Fruit fly (Drosophila melanogaster) whole organism, prepupa: Measurements from ENCODE around the gene Ilk.

Experiments
- Blimp-1 ChIP-seq: fragments of 200-800 bp; sonication (Bioruptor generic); optimal IDR thresholded peaks from 3 replicates; lab custom pipeline; 2017; ENCODE audit warnings: missing biosample characterization, missing genetic modification characterization, mild to moderate bottlenecking, moderate library complexity, missing genetic modification reagents
- CG10631 ChIP-seq: fragments of 200-800 bp; sonication (Bioruptor generic); optimal IDR thresholded peaks from 2 replicates; lab custom pipeline; 2016; ENCODE audit warnings: missing biosample characterization, missing genetic modification characterization
- CG11762 ChIP-seq: fragments of 200-800 bp; sonication (Bioruptor generic); optimal IDR thresholded peaks from 3 replicates; lab custom pipeline; 2016; ENCODE audit warnings: missing biosample characterization, missing genetic modification characterization; ENCODE audit not compliant: insufficient read depth
- CG15336 ChIP-seq: fragments of 200-800 bp; sonication (Bioruptor generic); IDR thresholded peaks from 2 replicates; pipeline ENCODE4 v1.3.6; 2022; ENCODE audit warnings: missing biosample characterization, missing genetic modification characterization
- CG1621 ChIP-seq: fragments of 200-800 bp; sonication (Bioruptor generic); optimal IDR thresholded peaks from 3 replicates; lab custom pipeline; 2018; ENCODE audit warnings: missing biosample characterization, mild to moderate bottlenecking, missing genetic modification characterization
- CG16779 ChIP-seq: fragments of 200-800 bp; sonication (Bioruptor generic); optimal IDR thresholded peaks from 3 replicates; lab custom pipeline; 2017; ENCODE audit warnings: missing biosample characterization, mild to moderate bottlenecking, missing genetic modification characterization
- CG3032 ChIP-seq: fragments of 200-800 bp; optimal IDR thresholded peaks from 2 replicates; lab custom pipeline; 2019; ENCODE audit warnings: missing biosample characterization, mild to moderate bottlenecking, missing genetic modification characterization, moderate library complexity
- CG32006 ChIP-seq: fragments of 200-800 bp; sonication (Bioruptor generic); optimal IDR thresholded peaks from 3 replicates; lab custom pipeline; 2017; ENCODE audit warnings: missing biosample characterization, mild to moderate bottlenecking, missing genetic modification characterization
- CG3919 ChIP-seq: fragments of 200-800 bp; sonication (Bioruptor generic); optimal IDR thresholded peaks from 3 replicates; lab custom pipeline; 2016; ENCODE audit warnings: missing biosample characterization, missing genetic modification characterization
- CG4318 ChIP-seq: fragments of 200-800 bp; sonication (Bioruptor generic); optimal IDR thresholded peaks from 3 replicates; lab custom pipeline; 2017; ENCODE audit warnings: missing biosample characterization, mild to moderate bottlenecking, missing genetic modification characterization
- CG6276 ChIP-seq: fragments of 200-800 bp; sonication (Bioruptor generic); optimal IDR thresholded peaks from 2 replicates; lab custom pipeline; 2017; ENCODE audit warnings: missing biosample characterization, mild to moderate bottlenecking, missing genetic modification characterization
- CG6792 ChIP-seq: fragments of 200-800 bp; sonication (Bioruptor generic); optimal IDR thresholded peaks from 3 replicates; lab custom pipeline; 2016; ENCODE audit warnings: missing biosample characterization, missing genetic modification characterization
- CG8119 ChIP-seq: fragments of 200-800 bp; sonication (Bioruptor generic); IDR thresholded peaks from 3 replicates; pipeline ENCODE4 v1.3.6; 2022; ENCODE audit warnings: missing biosample characterization, missing genetic modification characterization
- CG8319 ChIP-seq: fragments of 200-800 bp; sonication (Bioruptor generic); optimal IDR thresholded peaks from 3 replicates; lab custom pipeline; 2016; ENCODE audit warnings: missing biosample characterization, missing genetic modification characterization
- CG9139 ChIP-seq: fragments of 200-800 bp; sonication (Bioruptor generic); optimal IDR thresholded peaks from 3 replicates; lab custom pipeline; 2017; ENCODE audit warnings: missing biosample characterization, mild to moderate bottlenecking, missing genetic modification characterization
- Eip75B ChIP-seq: fragments of 200-800 bp; sonication (Bioruptor generic); optimal IDR thresholded peaks from 3 replicates; lab custom pipeline; 2016; ENCODE audit warnings: missing biosample characterization, missing genetic modification characterization
- Eip78C ChIP-seq: fragments of 200-800 bp; sonication (Bioruptor generic); peaks from one replicate; lab custom pipeline; 2016; ENCODE audit warnings: missing biosample characterization, missing genetic modification characterization
- Eip93F ChIP-seq: fragments of 200-800 bp; sonication (Bioruptor generic); optimal IDR thresholded peaks from 2 replicates; lab custom pipeline; 2016; ENCODE audit warnings: missing biosample characterization, mild to moderate bottlenecking, missing genetic modification characterization
- Ets96B ChIP-seq: fragments of 200-800 bp; optimal IDR thresholded peaks from 2 replicates; lab custom pipeline; 2019; ENCODE audit warnings: missing biosample characterization, mild to moderate bottlenecking, missing genetic modification characterization, moderate library complexity
- Gug ChIP-seq: fragments of 200-800 bp; sonication (Bioruptor generic); IDR thresholded peaks from 2 replicates; pipeline ENCODE4 v1.3.6; 2022; ENCODE audit warnings: missing biosample characterization, missing genetic modification characterization
- Hr38 ChIP-seq: sonication (Bioruptor generic); optimal IDR thresholded peaks from 2 replicates; lab custom pipeline; 2016; ENCODE audit warnings: missing biosample characterization, missing genetic modification characterization
- Hr39 ChIP-seq: fragments of 200-800 bp; sonication (Bioruptor generic); optimal IDR thresholded peaks from 2 replicates; lab custom pipeline; 2016; ENCODE audit warnings: missing biosample characterization, missing genetic modification characterization
- Hr4 ChIP-seq: fragments of 200-800 bp; sonication (Bioruptor generic); optimal IDR thresholded peaks from 3 replicates; lab custom pipeline; 2016; ENCODE audit warnings: missing biosample characterization, missing genetic modification characterization
- Lpt ChIP-seq: fragments of 200-800 bp; sonication (Bioruptor generic); optimal IDR thresholded peaks from 3 replicates; lab custom pipeline; 2016; ENCODE audit warnings: missing biosample characterization, missing genetic modification characterization
- OdsH ChIP-seq: fragments of 200-800 bp; sonication (Bioruptor generic); optimal IDR thresholded peaks from 3 replicates; lab custom pipeline; 2016; ENCODE audit warnings: missing biosample characterization, missing genetic modification characterization
- Sox102F ChIP-seq: fragments of 200-800 bp; sonication (Bioruptor generic); optimal IDR thresholded peaks from 2 replicates; lab custom pipeline; 2016; ENCODE audit warnings: missing biosample characterization, mild to moderate bottlenecking, missing genetic modification characterization
- Sox14 ChIP-seq: fragments of 200-800 bp; sonication (Bioruptor generic); optimal IDR thresholded peaks from 3 replicates; lab custom pipeline; 2016; ENCODE audit warnings: missing biosample characterization, missing genetic modification characterization
- Sox15 ChIP-seq: fragments of 200-800 bp; sonication (Bioruptor generic); optimal IDR thresholded peaks from 3 replicates; lab custom pipeline; 2016; ENCODE audit warnings: missing biosample characterization, missing genetic modification characterization
- achi ChIP-seq: fragments of 200-800 bp; sonication (Bioruptor generic); optimal IDR thresholded peaks from 3 replicates; lab custom pipeline; 2016; ENCODE audit warnings: missing biosample characterization, missing genetic modification characterization
- acj6 ChIP-seq: fragments of 200-800 bp; sonication (Bioruptor generic); optimal IDR thresholded peaks from 3 replicates; lab custom pipeline; 2016; ENCODE audit warnings: missing biosample characterization, missing genetic modification characterization
- dac ChIP-seq: fragments of 200-800 bp; sonication (Bioruptor generic); optimal IDR thresholded peaks from 2 replicates; lab custom pipeline; 2017; ENCODE audit warnings: missing biosample characterization, mild to moderate bottlenecking, missing genetic modification characterization
- dsx ChIP-seq: fragments of 200-800 bp; optimal IDR thresholded peaks from 3 replicates; lab custom pipeline; 2019; ENCODE audit warnings: missing biosample characterization, mild to moderate bottlenecking, missing genetic modification characterization, moderate library complexity; ENCODE audit not compliant: poor library complexity, severe bottlenecking
- eg ChIP-seq: fragments of 200-800 bp; sonication (Bioruptor generic); IDR thresholded peaks from 3 replicates; pipeline ENCODE4 v1.3.6; 2022; ENCODE audit warnings: missing biosample characterization, missing genetic modification characterization
- esn ChIP-seq: fragments of 200-800 bp; sonication (Bioruptor generic); optimal IDR thresholded peaks from 2 replicates; lab custom pipeline; 2016; ENCODE audit warnings: missing biosample characterization, mild to moderate bottlenecking, missing genetic modification characterization, moderate library complexity
- fd59A ChIP-seq: fragments of 200-800 bp; sonication (Bioruptor generic); optimal IDR thresholded peaks from 2 replicates; lab custom pipeline; 2017; ENCODE audit warnings: missing biosample characterization, mild to moderate bottlenecking, missing genetic modification characterization, missing genetic modification reagents
- lz ChIP-seq: fragments of 200-800 bp; sonication (Bioruptor generic); optimal IDR thresholded peaks from 3 replicates; lab custom pipeline; 2016; ENCODE audit warnings: missing biosample characterization, missing genetic modification characterization
- net ChIP-seq: fragments of 200-800 bp; sonication (Bioruptor generic); optimal IDR thresholded peaks from 3 replicates; lab custom pipeline; 2016; ENCODE audit warnings: missing biosample characterization, missing genetic modification characterization
- pdm3 ChIP-seq: fragments of 200-800 bp; sonication (Bioruptor generic); optimal IDR thresholded peaks from 3 replicates; lab custom pipeline; 2016; ENCODE audit warnings: missing biosample characterization, missing genetic modification characterization
- salr ChIP-seq, 2 experiments: fragments of 200-800 bp; sonication (Bioruptor generic); optimal IDR thresholded peaks; 3 replicates each; lab custom pipeline; 2016 to 2018; ENCODE audit warnings: missing biosample characterization in 2 of 2, missing genetic modification characterization in 2 of 2, mild to moderate bottlenecking in 1 of 2
- spab ChIP-seq: fragments of 200-800 bp; sonication (Bioruptor generic); optimal IDR thresholded peaks from 2 replicates; lab custom pipeline; 2017; ENCODE audit warnings: missing biosample characterization, mild to moderate bottlenecking, missing genetic modification characterization, missing genetic modification reagents
- ss ChIP-seq, 2 experiments: fragments of 200-800 bp; sonication (Bioruptor generic); optimal IDR thresholded peaks; 2 replicates in 1 of 2; 3 replicates in 1 of 2; lab custom pipeline; 2017 to 2018; ENCODE audit warnings: mild to moderate bottlenecking in 2 of 2, missing biosample characterization in 2 of 2, missing genetic modification characterization in 2 of 2, moderate library complexity in 1 of 2
- svp ChIP-seq: fragments of 200-800 bp; sonication (Bioruptor generic); peaks from one replicate; lab custom pipeline; 2016; ENCODE audit warnings: missing biosample characterization, missing genetic modification characterization
- vri ChIP-seq: fragments of 200-800 bp; sonication (Bioruptor generic); optimal IDR thresholded peaks from 3 replicates; lab custom pipeline; 2016; ENCODE audit warnings: missing biosample characterization, mild to moderate bottlenecking, missing genetic modification characterization

Ilk gene

dm6 chr3L:21223268-21223667 is 6.6 kb downstream of the Ilk start:
- TF ChIP-seq Blimp-1 (GFP tag; lab: Kevin White, UChicago) (no peak), esn (GFP tag; lab: Kevin White, UChicago) (no peak), Hr4 (GFP tag; lab: Kevin White, UChicago) (peak; percentile 60), CG3919 (GFP tag; lab: Kevin White, UChicago) (peak; percentile 39), achi (GFP tag; lab: Kevin White, UChicago) (peak; percentile 38), acj6 (GFP tag; lab: Kevin White, UChicago) (peak; percentile 33), eg (peak; percentile 59; the same call in 2 of the 3 replicates), Hr39 (no peak), CG32006 (peak; percentile 57), Sox15 (no peak), Lpt (peak; percentile 26), lz (no peak), salr (GFP tag; optimal IDR thresholded peaks at IDR 0.05; lab: Kevin White, UChicago) (peak in 1 of 2 experiments; percentile 38), svp (GFP tag; lab: Kevin White, UChicago) (peak; percentile 30), Sox14 (GFP tag; lab: Kevin White, UChicago) (peak; percentile 9), CG8119 (GFP tag; lab: Robert Waterston, UW) (peak; percentile 30; the same call in 1 of the 3 replicates), Gug (GFP tag; lab: Robert Waterston, UW) (peak; percentile 31; the same call in 1 of the 2 replicates), OdsH (peak; percentile 34), fd59A (no peak), CG11762 (GFP tag; lab: Kevin White, UChicago) (peak; percentile 8), spab (GFP tag; lab: Kevin White, UChicago) (no peak), Sox102F (GFP tag; lab: Kevin White, UChicago) (no peak), CG6792 (no peak), pdm3 (peak; percentile 47), Eip75B (GFP tag; lab: Kevin White, UChicago) (no peak), CG9139 (GFP tag; lab: Kevin White, UChicago) (no peak), Ets96B (tag; lab: Kevin White, UChicago) (peak; percentile 3), CG6276 (GFP tag; lab: Kevin White, UChicago) (peak; percentile 61), vri (GFP tag; lab: Kevin White, UChicago) (no peak), Eip78C (GFP tag; lab: Kevin White, UChicago) (peak; percentile 86), CG15336 (peak; percentile 78)

- TF ChIP-seq CG1621: no peak
- peak; percentile 81 for TF ChIP-seq CG8119 (GFP tag; lab: Robert Waterston, UW)
- peak; percentile 8 for TF ChIP-seq Sox14 (GFP tag; lab: Kevin White, UChicago)
- peak; percentile 59 for TF ChIP-seq net (GFP tag; lab: Kevin White, UChicago)
- TF ChIP-seq CG8319: no peak
- no peak for TF ChIP-seq Eip93F (GFP tag; lab: Kevin White, UChicago)
- TF ChIP-seq dsx (GFP tag; lab: Kevin White, UChicago): peak; percentile 6
- TF ChIP-seq CG6276 (GFP tag; lab: Kevin White, UChicago): peak; percentile 88
- no peak for TF ChIP-seq CG16779
- no peak for TF ChIP-seq CG3032
- TF ChIP-seq acj6 (GFP tag; lab: Kevin White, UChicago): no peak
- peak; percentile 40 for TF ChIP-seq Lpt
- peak; percentile 56 for TF ChIP-seq Gug (GFP tag; lab: Robert Waterston, UW)
- peak; percentile 47; the same call in 2 of the 3 replicates for TF ChIP-seq eg
- TF ChIP-seq CG32006: peak; percentile 91
- TF ChIP-seq Eip78C (GFP tag; lab: Kevin White, UChicago): peak; percentile 86
- peak; percentile 26 for TF ChIP-seq CG3919 (GFP tag; lab: Kevin White, UChicago)
- peak in 1 of 2 experiments; percentile 86 for TF ChIP-seq salr (GFP tag; optimal IDR thresholded peaks at IDR 0.05; lab: Kevin White, UChicago)
- TF ChIP-seq ss (GFP tag; optimal IDR thresholded peaks at IDR 0.05; lab: Kevin White, UChicago): no peak
- TF ChIP-seq achi (GFP tag; lab: Kevin White, UChicago): peak; percentile 38
- TF ChIP-seq dac (GFP tag; lab: Kevin White, UChicago): peak; percentile 25
- peak; percentile 18 for TF ChIP-seq CG11762 (GFP tag; lab: Kevin White, UChicago)
- peak; percentile 78 for TF ChIP-seq CG4318 (GFP tag; lab: Kevin White, UChicago)
- TF ChIP-seq CG15336: peak; percentile 86
- TF ChIP-seq CG10631: peak; percentile 66
- TF ChIP-seq Hr38 (GFP tag; lab: Kevin White, UChicago): no peak
- peak; percentile 53 for TF ChIP-seq OdsH
- TF ChIP-seq pdm3: peak; percentile 13
- peak; percentile 68 for TF ChIP-seq Hr4 (GFP tag; lab: Kevin White, UChicago)
These were observed 7.6 kb downstream of the Ilk start for dm6 chr3L:21224274-21224673.
